Worm (Caenorhabditis elegans) whole organism, L3 larva: ENCODE results near the gene clec-184.
"Not testable (repeated sequence)": the region's sequence is repeated elsewhere in the genome, so short reads cannot be mapped to it uniquely, and the experiment has no call there.

Source experiments
- R02D3.7 ChIP-seq: fragments of 150-350 bp; optimal IDR thresholded peaks from 2 replicates; lab custom pipeline; 2014; ENCODE audit warnings: missing biosample characterization, missing genetic modification characterization
- ZK546.5 ChIP-seq: sonication (generic microtip); optimal IDR thresholded peaks from 2 replicates; lab custom pipeline; 2017; ENCODE audit warnings: missing biosample characterization, missing genetic modification characterization
- ceh-16 ChIP-seq: sonication (generic microtip); optimal IDR thresholded peaks from 2 replicates; lab custom pipeline; 2017; ENCODE audit warnings: missing biosample characterization, missing genetic modification characterization
- ceh-28 ChIP-seq: fragments of 150-350 bp; optimal IDR thresholded peaks from 2 replicates; lab custom pipeline; 2014; ENCODE audit warnings: missing biosample characterization, missing genetic modification reagents, missing genetic modification characterization
- daf-12 ChIP-seq: fragments of 150-350 bp; optimal IDR thresholded peaks from 2 replicates; lab custom pipeline; 2014; ENCODE audit warnings: missing biosample characterization, missing genetic modification reagents, missing genetic modification characterization
- egl-27 ChIP-seq: sonication (generic microtip); optimal IDR thresholded peaks from 4 replicates; lab custom pipeline; 2017; ENCODE audit warnings: missing biosample characterization, missing genetic modification reagents, missing genetic modification characterization
- elt-2 ChIP-seq: sonication (generic microtip); optimal IDR thresholded peaks from 2 replicates; lab custom pipeline; 2016; ENCODE audit warnings: missing genetic modification reagents, mild to moderate bottlenecking, missing genetic modification characterization, missing compliant biosample characterization
- elt-3 ChIP-seq, 3 experiments: fragments of 150-350 bp in 1 of 3; sonication (generic microtip) in 2 of 3; optimal IDR thresholded peaks; 2 replicates in 2 of 3; 4 replicates in 1 of 3; lab custom pipeline; 2014 to 2017; ENCODE audit warnings: missing biosample characterization in 3 of 3, missing genetic modification characterization in 3 of 3
- eor-1 ChIP-seq, 2 experiments: fragments of 150-350 bp; optimal IDR thresholded peaks; 2 replicates each; lab custom pipeline; 2014 to 2018; ENCODE audit warnings: missing biosample characterization in 2 of 2, missing genetic modification characterization in 2 of 2
- fos-1 ChIP-seq: fragments of 150-350 bp; optimal IDR thresholded peaks from 2 replicates; lab custom pipeline; 2014; ENCODE audit warnings: missing biosample characterization, missing genetic modification characterization
- hmg-11 ChIP-seq: sonication (generic microtip); optimal IDR thresholded peaks from 2 replicates; lab custom pipeline; 2016; ENCODE audit warnings: missing genetic modification characterization, missing compliant biosample characterization
- jun-1 ChIP-seq: fragments of 150-350 bp; optimal IDR thresholded peaks from 2 replicates; lab custom pipeline; 2014; ENCODE audit warnings: missing biosample characterization, missing genetic modification reagents, missing genetic modification characterization
- lin-15B ChIP-seq: fragments of 150-350 bp; optimal IDR thresholded peaks from 2 replicates; lab custom pipeline; 2014; ENCODE audit warnings: missing biosample characterization, missing genetic modification characterization
- mml-1 ChIP-seq: fragments of 150-350 bp; sonication (generic microtip); optimal IDR thresholded peaks from 3 replicates; lab custom pipeline; 2014; ENCODE audit warnings: missing biosample characterization, missing genetic modification characterization
- nfya-1 ChIP-seq: sonication (generic microtip); optimal IDR thresholded peaks from 2 replicates; lab custom pipeline; 2017; ENCODE audit warnings: missing genetic modification characterization, mild to moderate bottlenecking, missing compliant biosample characterization, antibody characterized with exemption, moderate library complexity; ENCODE audit not compliant: insufficient read depth
- nhr-11 ChIP-seq: fragments of 150-350 bp; optimal IDR thresholded peaks from 2 replicates; lab custom pipeline; 2014; ENCODE audit warnings: missing biosample characterization, missing genetic modification characterization
- nhr-23 ChIP-seq: fragments of 150-350 bp; optimal IDR thresholded peaks from 2 replicates; lab custom pipeline; 2014; ENCODE audit warnings: missing biosample characterization, missing genetic modification reagents, missing genetic modification characterization
- nhr-237 ChIP-seq: fragments of 150-350 bp; optimal IDR thresholded peaks from 2 replicates; lab custom pipeline; 2014; ENCODE audit warnings: missing biosample characterization, missing genetic modification characterization
- nhr-25 ChIP-seq: sonication (generic microtip); optimal IDR thresholded peaks from 2 replicates; lab custom pipeline; 2017; ENCODE audit warnings: missing biosample characterization, missing genetic modification characterization
- nhr-28 ChIP-seq: fragments of 150-350 bp; optimal IDR thresholded peaks from 2 replicates; lab custom pipeline; 2014; ENCODE audit warnings: missing biosample characterization, missing genetic modification characterization
- nhr-43 ChIP-seq: sonication (generic microtip); optimal IDR thresholded peaks from 2 replicates; lab custom pipeline; 2016; ENCODE audit warnings: mild to moderate bottlenecking, missing genetic modification characterization, missing compliant biosample characterization; ENCODE audit not compliant: poor library complexity, severe bottlenecking
- nhr-67 ChIP-seq: fragments of 150-350 bp; optimal IDR thresholded peaks from 2 replicates; lab custom pipeline; 2014; ENCODE audit warnings: missing biosample characterization, missing genetic modification characterization
- skn-1 ChIP-seq: fragments of 150-350 bp; optimal IDR thresholded peaks from 2 replicates; lab custom pipeline; 2014; ENCODE audit warnings: missing biosample characterization, missing genetic modification characterization
- snpc-4 ChIP-seq: fragments of 150-350 bp; optimal IDR thresholded peaks from 2 replicates; lab custom pipeline; 2014; ENCODE audit warnings: missing biosample characterization, missing genetic modification characterization
- tbx-2 ChIP-seq: sonication (generic microtip); optimal IDR thresholded peaks from 2 replicates; lab custom pipeline; 2016; ENCODE audit warnings: mild to moderate bottlenecking, missing genetic modification characterization, missing compliant biosample characterization
- zag-1 ChIP-seq: fragments of 150-350 bp; optimal IDR thresholded peaks from 2 replicates; lab custom pipeline; 2014; ENCODE audit warnings: missing biosample characterization, missing genetic modification characterization
- ztf-11 ChIP-seq: fragments of 150-350 bp; optimal IDR thresholded peaks from 2 replicates; lab custom pipeline; 2014; ENCODE audit warnings: missing biosample characterization, missing genetic modification characterization
- ztf-4 ChIP-seq: fragments of 150-350 bp; optimal IDR thresholded peaks from 2 replicates; lab custom pipeline; 2014; ENCODE audit warnings: missing biosample characterization, missing genetic modification characterization

The clec-184 gene

DNA sequence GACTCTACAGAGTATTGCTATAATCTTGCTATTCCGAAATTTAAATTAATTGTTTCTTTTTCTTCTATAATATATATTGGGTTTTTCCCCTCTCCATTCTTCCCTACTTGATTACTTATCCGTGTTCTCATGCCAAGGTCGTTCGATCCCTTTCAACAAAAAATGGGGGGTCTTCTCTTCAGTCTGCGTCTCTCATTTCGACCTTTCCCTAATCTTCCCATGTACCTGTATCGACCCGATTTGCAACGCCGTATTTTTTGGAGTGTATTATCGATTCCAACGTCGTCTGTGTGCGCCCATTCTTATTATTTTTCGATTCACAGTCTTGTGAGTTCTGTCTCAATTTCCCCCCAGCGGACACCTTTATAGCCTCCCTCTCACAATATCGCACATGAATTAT, 35.3 kb downstream of the clec-184 start:
- no peak for TF ChIP-seq lin-15B
- TF ChIP-seq R02D3.7 = no peak
- TF ChIP-seq egl-27 (tag; lab: Kevin White, UChicago) = no peak
- no peak for TF ChIP-seq ztf-11 (tag; lab: Kevin White, UChicago)
- TF ChIP-seq zag-1 (tag; lab: Kevin White, UChicago) = no peak
- TF ChIP-seq ceh-28 (tag; lab: Kevin White, UChicago) = peak; percentile 57
- peak; percentile 53 for TF ChIP-seq nhr-25
- no peak for TF ChIP-seq nhr-237
- no peak for TF ChIP-seq snpc-4 (tag; lab: Kevin White, UChicago)
- TF ChIP-seq ceh-16 (tag; lab: Kevin White, UChicago) = no peak
- TF ChIP-seq nhr-23 = peak; percentile 24

- no peak for TF ChIP-seq lin-15B
- no peak for TF ChIP-seq elt-3 (tag; optimal IDR thresholded peaks at IDR 0.05; lab: Kevin White, UChicago)
- no peak for TF ChIP-seq egl-27 (tag; lab: Kevin White, UChicago)
- no peak for TF ChIP-seq nhr-11
- no peak for TF ChIP-seq zag-1 (tag; lab: Kevin White, UChicago)
- no peak for TF ChIP-seq eor-1 (tag; optimal IDR thresholded peaks at IDR 0.05; lab: Kevin White, UChicago)
- TF ChIP-seq nhr-25 = no peak
- TF ChIP-seq tbx-2 = no peak
- no peak for TF ChIP-seq nhr-28
- no peak for TF ChIP-seq snpc-4 (tag; lab: Kevin White, UChicago)
- no peak for TF ChIP-seq fos-1
- no peak for TF ChIP-seq elt-2 (tag; lab: Kevin White, UChicago)
- no peak for TF ChIP-seq R02D3.7
- no peak for TF ChIP-seq ztf-4
- no peak for TF ChIP-seq nhr-67 (tag; lab: Kevin White, UChicago)
- TF ChIP-seq nhr-43 = no peak
- no peak for TF ChIP-seq mml-1 (tag; lab: Kevin White, UChicago)
- no peak for TF ChIP-seq ZK546.5 (tag; lab: Kevin White, UChicago)
- TF ChIP-seq, all 47 proteins: peak for 0
Observed at ce11 chrIV:12468359-12468758, 35.9 kb downstream of the clec-184 start, which contains the start of gene igdb-2. Gene igdb-2, plus strand, starts transcription at chrIV:12468659.

DNA sequence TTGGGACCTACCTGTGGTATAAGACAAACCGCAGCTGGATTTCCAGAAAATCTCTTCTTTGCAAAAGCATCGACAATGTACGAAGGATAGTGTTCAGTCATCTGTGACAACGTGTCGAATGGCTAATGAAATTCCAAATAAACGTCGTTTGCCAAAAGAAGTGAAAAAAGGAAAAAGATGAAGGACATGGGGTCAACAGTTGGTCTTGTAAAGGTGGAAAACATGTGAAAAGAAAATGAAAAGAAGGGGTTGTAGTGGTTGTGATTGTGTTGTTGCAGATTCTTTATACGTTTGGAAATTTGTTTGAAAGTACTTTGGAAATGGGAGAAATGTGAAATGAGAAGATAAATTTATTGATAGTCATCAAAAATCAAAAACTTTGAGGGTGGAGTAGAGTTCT, 44.5 kb downstream of the clec-184 start, which contains the start of gene T04A11.1:
T04A11.1 (minus strand) TSS at position 101 of the 400 bp plus-strand sequence.
- TF ChIP-seq snpc-4 (tag; lab: Kevin White, UChicago); skn-1 (tag; lab: Kevin White, UChicago); daf-12: not testable (repeated sequence)

ce11 chrIV:12478711-12479110, 46.3 kb downstream of the clec-184 start, which contains the start of gene igdb-1:
Gene igdb-1, plus strand, starts transcription at chrIV:12479011.
- TF ChIP-seq nhr-67, hmg-11, nfya-1 (tag; lab: Kevin White, UChicago): not testable (repeated sequence)

DNA sequence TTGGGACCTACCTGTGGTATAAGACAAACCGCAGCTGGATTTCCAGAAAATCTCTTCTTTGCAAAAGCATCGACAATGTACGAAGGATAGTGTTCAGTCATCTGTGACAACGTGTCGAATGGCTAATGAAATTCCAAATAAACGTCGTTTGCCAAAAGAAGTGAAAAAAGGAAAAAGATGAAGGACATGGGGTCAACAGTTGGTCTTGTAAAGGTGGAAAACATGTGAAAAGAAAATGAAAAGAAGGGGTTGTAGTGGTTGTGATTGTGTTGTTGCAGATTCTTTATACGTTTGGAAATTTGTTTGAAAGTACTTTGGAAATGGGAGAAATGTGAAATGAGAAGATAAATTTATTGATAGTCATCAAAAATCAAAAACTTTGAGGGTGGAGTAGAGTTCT, 52.0 kb downstream of the clec-184 start, which contains the start of gene T04A11.4:
T04A11.4 (minus strand) TSS at position 101 of the 400 bp plus-strand sequence.
- TF ChIP-seq jun-1; ztf-11 (tag; lab: Kevin White, UChicago); mml-1 (tag; lab: Kevin White, UChicago): not testable (repeated sequence)
